Fruit fly (Drosophila melanogaster) whole organism: ENCODE results near the gene Dscam4.

Experiments
- EcR ChIP-seq, 2 experiments: fragments of >200 bp; optimal IDR thresholded peaks; 2 replicates each; lab custom pipeline; 2017; ENCODE audit warnings: missing biosample characterization in 2 of 2, missing genetic modification characterization in 2 of 2, missing genetic modification reagents in 2 of 2
- pan ChIP-seq: fragments of >200 bp; optimal IDR thresholded peaks from 2 replicates; lab custom pipeline; 2017

- no peak for TF ChIP-seq EcR (GFP tag; optimal IDR thresholded peaks at IDR 0.05; lab: Kevin White, UChicago)
- TF ChIP-seq pan (lab: Kevin White, UChicago): no peak
These were observed 2.5 kb downstream of the Dscam4 start for dm6 chr3L:8240932-8241331.
